Fruit fly (Drosophila melanogaster): ENCODE data around the gene Chd1.

The Chd1 gene

dm6 chr2L:2944509-2944908, 43.0 kb downstream of the Chd1 start (continued):
- peak; percentile 68 for TF ChIP-seq eg (GFP tag; IDR thresholded peaks at IDR 0.05)
- TF ChIP-seq Hr38 (GFP tag; optimal IDR thresholded peaks at IDR 0.05) = no peak
- peak; percentile 68 for TF ChIP-seq pdm3 (GFP tag; optimal IDR thresholded peaks at IDR 0.05)
- TF ChIP-seq salr (GFP tag; optimal IDR thresholded peaks at IDR 0.05) = no peak
- peak; percentile 58 for TF ChIP-seq lz (GFP tag; optimal IDR thresholded peaks at IDR 0.05)
- no peak for TF ChIP-seq fd59A (GFP tag; optimal IDR thresholded peaks at IDR 0.05)
- peak; percentile 48 for TF ChIP-seq CG34406 (GFP tag; optimal IDR thresholded peaks at IDR 0.05)
- no peak for TF ChIP-seq spab (GFP tag; optimal IDR thresholded peaks at IDR 0.05)
- TF ChIP-seq fd85E (GFP tag; optimal IDR thresholded peaks at IDR 0.05) = no peak
- no peak for TF ChIP-seq Lpt (GFP tag; optimal IDR thresholded peaks at IDR 0.05)
- peak; percentile 60 for TF ChIP-seq CG8632 (GFP tag; optimal IDR thresholded peaks at IDR 0.05)
- TF ChIP-seq OdsH (GFP tag; optimal IDR thresholded peaks at IDR 0.05) = no peak

dm6 chr2L:2942639-2943038, 44.9 kb downstream of the Chd1 start:
- TF ChIP-seq CG3919 (GFP tag; optimal IDR thresholded peaks at IDR 0.05) (peak; percentile 2), ss (GFP tag; optimal IDR thresholded peaks at IDR 0.05) (no peak), OdsH (GFP tag; optimal IDR thresholded peaks at IDR 0.05) (peak; percentile 20), acj6 (GFP tag; optimal IDR thresholded peaks at IDR 0.05) (peak; percentile 11), CG11902 (GFP tag; optimal IDR thresholded peaks at IDR 0.05) (no peak), CG16779 (tag; optimal IDR thresholded peaks at IDR 0.05) (no peak), CG6808 (GFP tag; optimal IDR thresholded peaks at IDR 0.05) (no peak), achi (GFP tag; optimal IDR thresholded peaks at IDR 0.05) (peak; percentile 17), eg (GFP tag; IDR thresholded peaks at IDR 0.05) (0 out of 3 replicates have a peak, but pooled peaks have one; percentile 16), vri (GFP tag; optimal IDR thresholded peaks at IDR 0.05) (no peak), CG15336 (GFP tag; IDR thresholded peaks at IDR 0.05) (peak; percentile 24; the same call in 1 of the 2 replicates), pdm3 (GFP tag; optimal IDR thresholded peaks at IDR 0.05) (peak; percentile 14), fd59A (GFP tag; optimal IDR thresholded peaks at IDR 0.05) (peak; percentile 13), fkh (GFP tag; optimal IDR thresholded peaks at IDR 0.05) (no peak), CG8319 (GFP tag; optimal IDR thresholded peaks at IDR 0.05) (peak; percentile 6), dac (GFP tag; optimal IDR thresholded peaks at IDR 0.05) (no peak), Smox (GFP tag; optimal IDR thresholded peaks at IDR 0.05) (no peak), CG10669 (GFP tag; optimal IDR thresholded peaks at IDR 0.05) (peak; percentile 5), CG6163 (GFP tag; IDR thresholded peaks at IDR 0.05) (peak; percentile 38; the same call in 1 of the 3 replicates), Eip93F (GFP tag; optimal IDR thresholded peaks at IDR 0.05) (no peak), Eip78C (GFP tag) (peak; percentile 76), Met (GFP tag; optimal IDR thresholded peaks at IDR 0.05) (no peak), CG6854 (GFP tag; optimal IDR thresholded peaks at IDR 0.05) (no peak), CG32006 (GFP tag; optimal IDR thresholded peaks at IDR 0.05) (peak; percentile 50), CG10631 (GFP tag; optimal IDR thresholded peaks at IDR 0.05) (peak; percentile 4), Gug (GFP tag; IDR thresholded peaks at IDR 0.05) (0 out of 2 replicates have a peak, but pooled peaks have one; percentile 38), Hr39 (GFP tag; optimal IDR thresholded peaks at IDR 0.05) (peak; percentile 4), Hr4 (GFP tag; optimal IDR thresholded peaks at IDR 0.05) (peak; percentile 45)

- TF ChIP-seq Gug (GFP tag; IDR thresholded peaks at IDR 0.05) = peak; percentile 7; the same call in 1 of the 2 replicates
- TF ChIP-seq CG9139 (GFP tag; optimal IDR thresholded peaks at IDR 0.05) = no peak
- no peak for TF ChIP-seq acj6 (GFP tag; optimal IDR thresholded peaks at IDR 0.05)
- no peak for TF ChIP-seq dsx (GFP tag; optimal IDR thresholded peaks at IDR 0.05; ENCODE audit: poor library complexity, severe bottlenecking)
- no peak for TF ChIP-seq Ets96B (tag; optimal IDR thresholded peaks at IDR 0.05)
- no peak for TF ChIP-seq achi (GFP tag; optimal IDR thresholded peaks at IDR 0.05)
- TF ChIP-seq CG32006 (GFP tag; optimal IDR thresholded peaks at IDR 0.05) = peak; percentile 20
- peak; percentile 19 for TF ChIP-seq Eip78C (GFP tag)
- TF ChIP-seq Eip93F (GFP tag; optimal IDR thresholded peaks at IDR 0.05) = no peak
- TF ChIP-seq CG11902 (GFP tag; optimal IDR thresholded peaks at IDR 0.05) = no peak
- no peak for TF ChIP-seq vri (GFP tag; optimal IDR thresholded peaks at IDR 0.05)
- TF ChIP-seq Met (GFP tag; optimal IDR thresholded peaks at IDR 0.05) = no peak
- no peak for TF ChIP-seq dac (GFP tag; optimal IDR thresholded peaks at IDR 0.05)
- TF ChIP-seq net (GFP tag; optimal IDR thresholded peaks at IDR 0.05) = no peak
- TF ChIP-seq Blimp-1 (GFP tag; optimal IDR thresholded peaks at IDR 0.05) = no peak
- peak; percentile 35; the same call in 1 of the 2 replicates for TF ChIP-seq CG15336 (GFP tag; IDR thresholded peaks at IDR 0.05)
- no peak for TF ChIP-seq CG11294 (GFP tag; IDR thresholded peaks at IDR 0.05)
- no peak for TF ChIP-seq CG6808 (GFP tag; optimal IDR thresholded peaks at IDR 0.05)
- TF ChIP-seq CG6163 (GFP tag; IDR thresholded peaks at IDR 0.05) = 0 out of 3 replicates have a peak, but pooled peaks have one; percentile 33
- peak; percentile 45 for TF ChIP-seq Hr4 (GFP tag; optimal IDR thresholded peaks at IDR 0.05)
- TF ChIP-seq lz (GFP tag; optimal IDR thresholded peaks at IDR 0.05) = no peak
- no peak for TF ChIP-seq CG10669 (GFP tag; optimal IDR thresholded peaks at IDR 0.05)
- no peak for TF ChIP-seq CG6792 (GFP tag; optimal IDR thresholded peaks at IDR 0.05)
- no peak for TF ChIP-seq CG34406 (GFP tag; optimal IDR thresholded peaks at IDR 0.05)
- TF ChIP-seq Sox102F (GFP tag; optimal IDR thresholded peaks at IDR 0.05) = no peak
Observed at dm6 chr2L:2941353-2941752, 46.2 kb downstream of the Chd1 start.

Data from whole organism, prepupa.